Fruit fly (Drosophila melanogaster) S2 (cell line): Measurements from ENCODE around the gene Pdss2.
A peak's percentile ranks its signal among the peaks of the same experiment; 100 is the strongest.

ENCODE experiments used
- CG8478 ChIP-seq: fragments of >200 bp; optimal IDR thresholded peaks from 2 replicates; lab custom pipeline; 2018
- CTCF ChIP-seq, 2 experiments: fragments of >200 bp; optimal IDR thresholded peaks; 2 replicates each; lab custom pipeline; 2018

- peak in 1 of 2 experiments; percentile 28 for TF ChIP-seq CTCF (optimal IDR thresholded peaks at IDR 0.05; lab: Kevin White, UChicago)
- TF ChIP-seq CG8478 (lab: Kevin White, UChicago), result no peak
Observed at dm6 chr3L:21067553-21068157, 39.9 kb downstream of the Pdss2 start.
